Worm (Caenorhabditis elegans) whole organism, L1 larva: ENCODE results near the gene dhs-8.

Experiments used
- aha-1 ChIP-seq: fragments of 150-350 bp; optimal IDR thresholded peaks from 2 replicates; lab custom pipeline; 2014; ENCODE audit warnings: missing biosample characterization, missing genetic modification characterization
- aly-2 ChIP-seq: fragments of 150-350 bp; optimal IDR thresholded peaks from 2 replicates; lab custom pipeline; 2014; ENCODE audit warnings: missing biosample characterization, missing genetic modification characterization
- blmp-1 ChIP-seq: fragments of 150-350 bp; optimal IDR thresholded peaks from 2 replicates; lab custom pipeline; 2014; ENCODE audit warnings: missing biosample characterization, missing genetic modification characterization
- ceh-63 ChIP-seq: fragments of 200-800 bp; sonication (Bioruptor generic); optimal IDR thresholded peaks from 2 replicates; lab custom pipeline; 2018; ENCODE audit warnings: mild to moderate bottlenecking, missing genetic modification characterization, missing compliant biosample characterization
- ceh-8 ChIP-seq: fragments of 200-800 bp; sonication (Bioruptor generic); optimal IDR thresholded peaks from 2 replicates; lab custom pipeline; 2018; ENCODE audit warnings: mild to moderate bottlenecking, missing genetic modification characterization, moderate library complexity, missing compliant biosample characterization
- ceh-82 ChIP-seq, 3 experiments: fragments of 150-350 bp in 1 of 3; sonication (generic microtip) in 2 of 3; optimal IDR thresholded peaks; 2 replicates each; lab custom pipeline; 2014 to 2017; ENCODE audit warnings: missing biosample characterization in 3 of 3, missing genetic modification characterization in 3 of 3
- ceh-90 ChIP-seq: sonication (generic microtip); optimal IDR thresholded peaks from 2 replicates; lab custom pipeline; 2016; ENCODE audit warnings: missing genetic modification characterization, missing compliant biosample characterization
- ces-1 ChIP-seq: fragments of 150-350 bp; optimal IDR thresholded peaks from 2 replicates; lab custom pipeline; 2014; ENCODE audit warnings: missing biosample characterization, missing genetic modification reagents, missing genetic modification characterization
- dpl-1 ChIP-seq, 3 experiments: fragments of 150-350 bp in 2 of 3; sonication (generic microtip) in 1 of 3; optimal IDR thresholded peaks; 2 replicates each; lab custom pipeline; 2014 to 2017; ENCODE audit warnings: missing biosample characterization in 3 of 3, missing genetic modification characterization in 3 of 3, missing genetic modification reagents in 3 of 3
- efl-1 ChIP-seq, 4 experiments: fragments of 150-350 bp; optimal IDR thresholded peaks in 3 of 4; peaks in 1 of 4; 1 replicate in 1 of 4; 2 replicates in 3 of 4; lab custom pipeline; 2014; ENCODE audit warnings: missing biosample characterization in 2 of 4, missing genetic modification characterization in 2 of 4, missing genetic modification reagents in 2 of 4
- egl-27 ChIP-seq, 2 experiments: fragments of 150-350 bp in 1 of 2; sonication (generic microtip); optimal IDR thresholded peaks; 3 replicates each; lab custom pipeline; 2017 to 2018; ENCODE audit warnings: missing biosample characterization in 2 of 2, missing genetic modification characterization in 2 of 2, missing genetic modification reagents in 2 of 2
- elt-3 ChIP-seq, 6 experiments: fragments of 150-350 bp in 1 of 6; sonication (generic microtip); optimal IDR thresholded peaks; 2 replicates each; lab custom pipeline; 2017 to 2018; ENCODE audit warnings: missing biosample characterization in 6 of 6, missing genetic modification characterization in 6 of 6, inconsistent platforms in 1 of 6
- ets-5 ChIP-seq: fragments of 200-800 bp; sonication (Bioruptor generic); IDR thresholded peaks from 2 replicates; pipeline ENCODE4 v1.3.6; 2022; ENCODE audit warnings: missing genetic modification characterization, missing compliant biosample characterization
- fkh-10 ChIP-seq: sonication (generic microtip); optimal IDR thresholded peaks from 2 replicates; lab custom pipeline; 2017; ENCODE audit warnings: missing biosample characterization, missing genetic modification reagents, missing genetic modification characterization
- fos-1 ChIP-seq: fragments of 150-350 bp; optimal IDR thresholded peaks from 2 replicates; lab custom pipeline; 2014; ENCODE audit warnings: missing biosample characterization, missing genetic modification characterization
- grh-1 ChIP-seq: fragments of 200-800 bp; sonication (Bioruptor generic); IDR thresholded peaks from 2 replicates; pipeline ENCODE4 v1.3.6; 2022; ENCODE audit warnings: missing genetic modification reagents, missing genetic modification characterization, missing compliant biosample characterization
- hlh-17 ChIP-seq: fragments of 200-800 bp; sonication (Bioruptor generic); optimal IDR thresholded peaks from 2 replicates; lab custom pipeline; 2018; ENCODE audit warnings: missing genetic modification characterization, mild to moderate bottlenecking, missing compliant biosample characterization, moderate library complexity, borderline replicate concordance
- hlh-4 ChIP-seq: sonication (generic microtip); optimal IDR thresholded peaks from 2 replicates; lab custom pipeline; 2016; ENCODE audit warnings: mild to moderate bottlenecking, missing genetic modification characterization, missing compliant biosample characterization
- hpl-2 ChIP-seq: fragments of 150-350 bp; optimal IDR thresholded peaks from 2 replicates; lab custom pipeline; 2014; ENCODE audit warnings: missing biosample characterization, missing genetic modification reagents, missing genetic modification characterization
- irx-1 ChIP-seq: sonication (generic microtip); optimal IDR thresholded peaks from 2 replicates; lab custom pipeline; 2016; ENCODE audit warnings: missing genetic modification characterization, missing compliant biosample characterization
- jun-1 ChIP-seq: fragments of 150-350 bp; optimal IDR thresholded peaks from 2 replicates; lab custom pipeline; 2014; ENCODE audit warnings: missing biosample characterization, missing genetic modification reagents, missing genetic modification characterization
- lin-35 ChIP-seq, 2 experiments: fragments of 150-350 bp; optimal IDR thresholded peaks; 2 replicates each; lab custom pipeline; 2014; ENCODE audit warnings: missing biosample characterization in 2 of 2, missing genetic modification characterization in 2 of 2, missing genetic modification reagents in 2 of 2
- mab-9 ChIP-seq: fragments of 200-800 bp; sonication (Bioruptor generic); IDR thresholded peaks from 2 replicates; pipeline ENCODE4 v1.3.6; 2022; ENCODE audit warnings: missing genetic modification reagents, missing genetic modification characterization, missing compliant biosample characterization
- mdl-1 ChIP-seq, 2 experiments: fragments of 150-350 bp; optimal IDR thresholded peaks; 2 replicates each; lab custom pipeline; 2014 to 2017; ENCODE audit warnings: missing biosample characterization in 2 of 2, missing genetic modification characterization in 2 of 2, inconsistent platforms in 1 of 2
- nhr-12 ChIP-seq: sonication (generic microtip); optimal IDR thresholded peaks from 2 replicates; lab custom pipeline; 2017; ENCODE audit warnings: missing biosample characterization, missing genetic modification characterization
- nhr-19 ChIP-seq: fragments of 200-800 bp; sonication (Bioruptor generic); conservative IDR thresholded peaks from 2 replicates; pipeline ENCODE4 v1.3.6; 2022; ENCODE audit warnings: missing genetic modification characterization, missing compliant biosample characterization
- nhr-20 ChIP-seq: sonication (generic microtip); optimal IDR thresholded peaks from 2 replicates; lab custom pipeline; 2016; ENCODE audit warnings: mild to moderate bottlenecking, missing genetic modification characterization, missing compliant biosample characterization
- nhr-85 ChIP-seq: sonication (generic microtip); peaks from one replicate; lab custom pipeline; 2016; ENCODE audit warnings: missing genetic modification characterization, inconsistent platforms, missing compliant biosample characterization
- nhr-90 ChIP-seq: sonication (generic microtip); optimal IDR thresholded peaks from 2 replicates; lab custom pipeline; 2016; ENCODE audit warnings: mild to moderate bottlenecking, missing genetic modification characterization, missing compliant biosample characterization; ENCODE audit not compliant: poor library complexity
- unc-62 ChIP-seq: fragments of 150-350 bp; optimal IDR thresholded peaks from 2 replicates; lab custom pipeline; 2014; ENCODE audit warnings: missing biosample characterization, missing genetic modification reagents, missing genetic modification characterization
- unc-86 ChIP-seq: sonication (generic microtip); optimal IDR thresholded peaks from 2 replicates; lab custom pipeline; 2016; ENCODE audit warnings: missing genetic modification characterization, missing compliant biosample characterization
- zip-4 ChIP-seq: fragments of 200-800 bp; sonication (Bioruptor generic); optimal IDR thresholded peaks from 2 replicates; lab custom pipeline; 2018; ENCODE audit warnings: mild to moderate bottlenecking, missing genetic modification characterization, moderate library complexity, missing compliant biosample characterization
- ztf-11 ChIP-seq, 2 experiments: sonication (generic microtip); optimal IDR thresholded peaks; 2 replicates each; lab custom pipeline; 2016 to 2017; ENCODE audit warnings: missing genetic modification characterization in 2 of 2, missing biosample characterization in 1 of 2, missing compliant biosample characterization in 1 of 2

The dhs-8 gene

DNA sequence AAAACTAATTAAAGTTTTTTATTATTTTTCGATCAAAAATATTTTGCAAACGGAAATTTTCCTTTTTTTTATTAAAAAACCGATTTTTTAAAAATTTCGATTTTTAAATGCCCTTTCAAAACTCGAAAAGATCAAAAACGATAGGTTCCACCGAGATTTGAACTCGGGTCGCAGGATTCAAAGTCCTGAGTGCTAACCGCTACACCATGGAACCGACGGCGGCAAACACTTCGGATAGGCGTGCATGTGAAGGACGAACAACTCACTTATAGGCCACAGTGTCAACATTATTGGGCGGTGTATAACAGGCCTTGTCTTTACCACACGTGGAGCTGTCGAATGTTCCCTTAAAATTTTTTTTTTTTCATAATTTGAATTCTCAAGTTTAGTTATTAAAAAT, 23.1 kb upstream of the dhs-8 start (continued):
- peak; percentile 3 to 24 (median 4) for TF ChIP-seq dpl-1 (GFP tag; optimal IDR thresholded peaks at IDR 0.05; lab: Kevin White, UChicago)
- TF ChIP-seq ceh-82 (tag; optimal IDR thresholded peaks at IDR 0.05; lab: Kevin White, UChicago): no peak
- peak; percentile 33; the same call in 1 of the 2 replicates for TF ChIP-seq nhr-19 (GFP tag; lab: Robert Waterston, UW)
- TF ChIP-seq efl-1 (optimal IDR thresholded peaks at IDR 0.05; lab: Kevin White, UChicago): peak; percentile 31 to 45
- peak; percentile 4 to 94 for TF ChIP-seq efl-1 (GFP tag; optimal IDR thresholded peaks at IDR 0.05 in 1 of 2; lab: Kevin White, UChicago)
- no peak for TF ChIP-seq unc-62 (GFP tag; lab: Kevin White, UChicago)
- TF ChIP-seq nhr-85 (tag; lab: Kevin White, UChicago): peak; percentile 42
- TF ChIP-seq nhr-90: peak; percentile 52

DNA sequence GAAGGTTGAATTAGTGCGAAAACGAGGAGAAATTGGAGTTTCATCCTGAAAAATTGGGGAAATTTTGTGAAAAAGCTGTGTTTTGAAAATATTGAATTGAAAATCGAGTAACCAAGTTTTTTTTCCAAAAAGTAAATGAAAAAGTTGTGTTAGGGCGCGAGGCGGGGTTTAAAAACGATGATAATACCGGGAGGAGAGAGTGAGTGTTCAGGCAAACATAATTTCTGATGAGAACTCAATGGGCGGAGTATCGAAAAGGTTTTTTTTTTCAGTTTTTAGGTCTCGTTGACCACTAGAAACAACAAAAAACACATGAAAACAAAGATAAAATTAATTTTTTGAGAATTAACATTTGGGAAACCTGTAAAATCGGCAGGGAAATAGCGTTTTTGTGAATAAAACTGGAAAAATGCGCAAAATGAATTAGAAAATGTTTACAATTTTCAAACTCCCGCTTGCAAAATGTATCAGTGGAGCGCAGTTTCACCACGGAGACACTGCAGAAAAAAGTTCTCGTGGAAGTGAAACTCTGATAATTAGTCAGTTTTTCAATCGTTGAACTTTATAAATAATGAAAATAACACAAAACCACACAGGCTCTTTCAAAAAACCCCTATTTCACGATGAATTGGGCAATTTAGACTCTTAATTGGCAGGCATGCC, 18.1 kb upstream of the dhs-8 start, which contains the start of gene C13B4.1:
Gene C13B4.1 (minus strand): TSS at position 51 of the 663 bp plus-strand sequence.
- peak; percentile 76 to 96 for TF ChIP-seq efl-1 (optimal IDR thresholded peaks at IDR 0.05; lab: Kevin White, UChicago)
- peak; percentile 75 to 96 for TF ChIP-seq efl-1 (GFP tag; optimal IDR thresholded peaks at IDR 0.05 in 1 of 2; lab: Kevin White, UChicago)
- TF ChIP-seq zip-4 (GFP tag; lab: Kevin White, UChicago): no peak
- TF ChIP-seq fkh-10 (GFP tag; lab: Kevin White, UChicago): no peak
- TF ChIP-seq hpl-2: peak; percentile 59
- no peak for TF ChIP-seq ceh-63 (GFP tag; lab: Kevin White, UChicago)
- TF ChIP-seq lin-35 (GFP tag; optimal IDR thresholded peaks at IDR 0.05; lab: Kevin White, UChicago): peak; percentile 31 to 85
- TF ChIP-seq dpl-1 (GFP tag; optimal IDR thresholded peaks at IDR 0.05; lab: Kevin White, UChicago): peak; percentile 45 to 76 (median 57)
- peak; percentile 71 for TF ChIP-seq nhr-85 (tag; lab: Kevin White, UChicago)

ce11 chrII:14480772-14481171, 17.1 kb upstream of the dhs-8 start:
- no peak for TF ChIP-seq aha-1 (tag; lab: Kevin White, UChicago)
- no peak for TF ChIP-seq mab-9 (GFP tag; lab: Robert Waterston, UW)
- TF ChIP-seq ceh-90 (tag; lab: Kevin White, UChicago): no peak
- no peak for TF ChIP-seq hlh-17 (GFP tag; lab: Kevin White, UChicago)
- TF ChIP-seq egl-27 (tag; optimal IDR thresholded peaks at IDR 0.05; lab: Kevin White, UChicago): no peak
- TF ChIP-seq hlh-4 (tag; lab: Kevin White, UChicago): no peak
- TF ChIP-seq grh-1 (GFP tag; lab: Robert Waterston, UW): peak; percentile 48
- no peak for TF ChIP-seq ceh-8
- peak in 1 of 6 experiments; percentile 21 for TF ChIP-seq elt-3 (tag; optimal IDR thresholded peaks at IDR 0.05; lab: Kevin White, UChicago)
- peak; percentile 84 for TF ChIP-seq blmp-1 (tag; lab: Kevin White, UChicago)
- TF ChIP-seq ets-5 (GFP tag; lab: Robert Waterston, UW): no peak
- no peak for TF ChIP-seq jun-1
- TF ChIP-seq nhr-12 (tag; lab: Kevin White, UChicago): no peak
- peak; percentile 4 for TF ChIP-seq nhr-85 (tag; lab: Kevin White, UChicago)
- TF ChIP-seq ces-1 (GFP tag; lab: Kevin White, UChicago): no peak
- no peak for TF ChIP-seq ceh-82 (tag; optimal IDR thresholded peaks at IDR 0.05; lab: Kevin White, UChicago)
- TF ChIP-seq unc-86: no peak
- no peak for TF ChIP-seq mdl-1 (tag; optimal IDR thresholded peaks at IDR 0.05; lab: Kevin White, UChicago)
- no peak for TF ChIP-seq fos-1 (tag; lab: Kevin White, UChicago)
- TF ChIP-seq ztf-11 (tag; optimal IDR thresholded peaks at IDR 0.05; lab: Kevin White, UChicago): no peak
- TF ChIP-seq, all 84 proteins: peak for 4

DNA sequence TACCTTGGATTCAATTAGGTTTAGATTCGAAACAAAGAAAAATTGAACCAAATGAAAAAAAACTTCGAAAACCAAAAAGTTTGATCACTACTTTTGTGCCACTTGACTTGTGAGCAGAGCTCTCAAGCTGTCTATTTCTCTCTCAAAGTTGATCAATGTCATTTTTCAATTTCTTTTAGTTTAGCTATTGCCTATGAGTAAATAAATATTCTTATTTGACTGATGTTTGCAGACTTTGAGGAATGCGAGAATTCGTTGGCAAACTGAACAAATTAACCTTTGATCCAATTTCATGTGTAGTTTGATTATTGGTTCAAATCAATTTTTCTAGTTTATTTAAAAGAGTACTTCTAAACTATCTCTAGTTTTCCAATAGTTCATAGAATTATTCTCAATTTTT, 14.0 kb upstream of the dhs-8 start:
- TF ChIP-seq aly-2 (tag; lab: Kevin White, UChicago): no peak
- TF ChIP-seq nhr-20 (tag; lab: Kevin White, UChicago): no peak
- TF ChIP-seq irx-1: no peak
- TF ChIP-seq efl-1 (optimal IDR thresholded peaks at IDR 0.05; lab: Kevin White, UChicago): no peak
- TF ChIP-seq efl-1 (GFP tag; optimal IDR thresholded peaks at IDR 0.05 in 1 of 2; lab: Kevin White, UChicago): peak in 1 of 2 experiments; percentile 62
- TF ChIP-seq, all 84 proteins: peak for 1
